Fruit fly (Drosophila melanogaster) whole organism, pupa: ENCODE results near the gene CG9175.

Experiments
- CG10348 ChIP-seq: fragments of 200-800 bp; sonication (Bioruptor generic); IDR thresholded peaks from 2 replicates; pipeline ENCODE4 v1.3.6; 2022; ENCODE audit warnings: missing biosample characterization, missing genetic modification characterization
- CG12605 ChIP-seq: fragments of 200-800 bp; sonication (Bioruptor generic); IDR thresholded peaks from 2 replicates; pipeline ENCODE4 v1.3.6; 2022; ENCODE audit warnings: missing biosample characterization, missing genetic modification characterization
- CG13204 ChIP-seq: fragments of 200-800 bp; sonication (Bioruptor generic); optimal IDR thresholded peaks from 2 replicates; lab custom pipeline; 2018; ENCODE audit warnings: missing biosample characterization, mild to moderate bottlenecking, missing genetic modification characterization, moderate library complexity
- CG14655 ChIP-seq: fragments of 200-800 bp; sonication (Bioruptor generic); optimal IDR thresholded peaks from 3 replicates; lab custom pipeline; 2017; ENCODE audit warnings: mild to moderate bottlenecking, missing biosample characterization, missing genetic modification reagents, missing genetic modification characterization
- CG15710 ChIP-seq: fragments of 200-800 bp; sonication (Bioruptor generic); optimal IDR thresholded peaks from 2 replicates; lab custom pipeline; 2018; ENCODE audit warnings: missing biosample characterization, mild to moderate bottlenecking, missing genetic modification characterization, moderate library complexity
- CG17806 ChIP-seq: fragments of 200-800 bp; sonication (Bioruptor generic); optimal IDR thresholded peaks from 2 replicates; lab custom pipeline; 2018; ENCODE audit warnings: missing biosample characterization, mild to moderate bottlenecking, missing genetic modification characterization, moderate library complexity
- CG32121 ChIP-seq: fragments of 200-800 bp; sonication (Bioruptor generic); IDR thresholded peaks from 2 replicates; pipeline ENCODE4 v1.3.6; 2022; ENCODE audit warnings: missing biosample characterization, missing genetic modification characterization
- CG34367 ChIP-seq: fragments of 200-800 bp; sonication (Bioruptor generic); optimal IDR thresholded peaks from 2 replicates; lab custom pipeline; 2018; ENCODE audit warnings: missing biosample characterization, mild to moderate bottlenecking, missing genetic modification characterization
- CG4496 ChIP-seq: fragments of 200-800 bp; sonication (Bioruptor generic); IDR thresholded peaks from 3 replicates; pipeline ENCODE4 v1.3.6; 2022; ENCODE audit warnings: missing biosample characterization, missing genetic modification characterization
- CG8159 ChIP-seq: fragments of 200-800 bp; sonication (Bioruptor generic); optimal IDR thresholded peaks from 3 replicates; lab custom pipeline; 2018; ENCODE audit warnings: missing biosample characterization, mild to moderate bottlenecking, missing genetic modification characterization, moderate library complexity
- CG8301 ChIP-seq: fragments of 200-800 bp; sonication (Bioruptor generic); optimal IDR thresholded peaks from 2 replicates; lab custom pipeline; 2018; ENCODE audit warnings: missing biosample characterization, mild to moderate bottlenecking, missing genetic modification characterization
- CG9948 ChIP-seq: fragments of 200-800 bp; sonication (Bioruptor generic); optimal IDR thresholded peaks from 2 replicates; lab custom pipeline; 2018; ENCODE audit warnings: missing biosample characterization, mild to moderate bottlenecking, missing genetic modification characterization, moderate library complexity
- D1 ChIP-seq: fragments of 200-800 bp; sonication (Bioruptor generic); optimal IDR thresholded peaks from 2 replicates; lab custom pipeline; 2018; ENCODE audit warnings: missing biosample characterization, mild to moderate bottlenecking, missing genetic modification characterization, moderate library complexity
- EcR ChIP-seq: fragments of 200-800 bp; sonication (Bioruptor generic); optimal IDR thresholded peaks from 3 replicates; lab custom pipeline; 2019; ENCODE audit warnings: missing biosample characterization, missing genetic modification characterization, mild to moderate bottlenecking, moderate library complexity, missing genetic modification reagents
- Ets98B ChIP-seq: fragments of 200-800 bp; sonication (Bioruptor generic); IDR thresholded peaks from 2 replicates; pipeline ENCODE4 v1.3.6; 2022; ENCODE audit warnings: missing biosample characterization, missing genetic modification characterization
- Pif1A ChIP-seq: fragments of 200-800 bp; sonication (Bioruptor generic); optimal IDR thresholded peaks from 3 replicates; lab custom pipeline; 2016; ENCODE audit warnings: missing biosample characterization, missing genetic modification characterization
- Pif1B ChIP-seq: fragments of 200-800 bp; sonication (Bioruptor generic); optimal IDR thresholded peaks from 3 replicates; lab custom pipeline; 2016; ENCODE audit warnings: missing biosample characterization, missing genetic modification characterization
- Snoo ChIP-seq: fragments of 200-800 bp; sonication (Bioruptor generic); optimal IDR thresholded peaks from 3 replicates; lab custom pipeline; 2017; ENCODE audit warnings: missing biosample characterization, mild to moderate bottlenecking, missing genetic modification characterization, inconsistent platforms
- fd96Ca ChIP-seq: fragments of 200-800 bp; sonication (Bioruptor generic); IDR thresholded peaks from 3 replicates; pipeline ENCODE4 v1.3.6; 2022; ENCODE audit warnings: missing biosample characterization, missing genetic modification characterization
- gl ChIP-seq: fragments of 200-800 bp; sonication (Bioruptor generic); optimal IDR thresholded peaks from 2 replicates; lab custom pipeline; 2018; ENCODE audit warnings: missing biosample characterization, mild to moderate bottlenecking, missing genetic modification characterization
- rn ChIP-seq: fragments of 200-800 bp; sonication (Bioruptor generic); IDR thresholded peaks from 2 replicates; pipeline ENCODE4 v1.3.6; 2022; ENCODE audit warnings: missing biosample characterization, missing genetic modification characterization

The CG9175 gene

DNA sequence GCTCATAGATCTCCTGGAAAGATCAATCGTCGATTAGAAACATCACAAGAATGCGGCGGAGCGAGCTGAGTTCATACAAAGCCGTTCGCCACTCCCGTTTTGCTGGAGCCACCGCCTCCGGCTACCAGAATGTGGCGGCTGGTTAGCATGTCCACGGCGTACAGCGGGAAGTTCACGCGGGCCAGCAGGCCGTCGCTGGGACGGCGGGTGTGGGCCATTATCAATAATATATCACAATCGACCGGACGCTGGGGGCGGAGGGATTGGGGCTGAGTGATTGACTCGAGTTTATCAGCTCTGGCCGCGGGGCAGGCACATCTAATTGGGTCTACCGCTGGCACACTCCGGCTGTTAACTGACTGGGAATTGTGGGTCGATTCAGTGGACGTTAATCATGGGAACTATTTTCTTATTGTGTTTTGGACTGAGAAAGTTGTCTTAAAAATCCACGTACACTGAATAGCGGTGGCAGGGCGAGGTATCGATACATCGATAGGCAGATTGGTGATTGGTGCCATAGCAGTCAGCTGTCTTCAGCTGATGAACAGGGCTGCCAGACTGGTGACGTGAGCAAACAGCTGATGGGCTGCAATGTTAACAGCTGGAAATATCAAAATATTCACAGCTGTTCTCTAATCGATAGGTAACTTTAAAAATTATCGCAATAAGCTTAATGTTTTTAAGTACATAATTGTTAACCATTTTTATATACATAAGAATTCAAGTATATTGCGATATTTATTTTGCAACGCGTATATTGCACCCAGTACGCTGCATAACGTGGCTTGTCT is at the start of gene CG9175:
CG9175 (minus strand) TSS at position 488 of the 791 bp plus-strand sequence.
- no peak for TF ChIP-seq CG14655 (GFP tag; lab: Kevin White, UChicago)
- TF ChIP-seq CG17806 (tag; lab: Kevin White, UChicago): no peak
- no peak for TF ChIP-seq CG8159 (tag; lab: Kevin White, UChicago)
- TF ChIP-seq CG9948 (tag; lab: Kevin White, UChicago): no peak
- TF ChIP-seq EcR (GFP tag; lab: Kevin White, UChicago): no peak
- no peak for TF ChIP-seq CG12605
- no peak for TF ChIP-seq Pif1A
- TF ChIP-seq CG15710 (tag; lab: Kevin White, UChicago): no peak
- TF ChIP-seq CG32121 (GFP tag; lab: Robert Waterston, UW): no peak
- TF ChIP-seq gl (tag; lab: Kevin White, UChicago): no peak
- TF ChIP-seq Snoo (tag; lab: Kevin White, UChicago): no peak
- TF ChIP-seq Pif1B (GFP tag; lab: Kevin White, UChicago): no peak
- TF ChIP-seq CG4496 (GFP tag; lab: Robert Waterston, UW): no peak
- no peak for TF ChIP-seq rn (GFP tag; lab: Robert Waterston, UW)
- no peak for TF ChIP-seq CG34367 (tag; lab: Kevin White, UChicago)

dm6 chr2L:6139082-6139481 is 40.3 kb upstream of the CG9175 start, which contains the start of gene CG13991:
TSS of gene CG13991 (plus strand) at chr2L:6139382.
- TF ChIP-seq D1: no peak
- TF ChIP-seq CG15710 (tag; lab: Kevin White, UChicago): no peak
- TF ChIP-seq CG8301 (tag; lab: Kevin White, UChicago): no peak
- TF ChIP-seq CG4496 (GFP tag; lab: Robert Waterston, UW): no peak
- TF ChIP-seq Snoo (tag; lab: Kevin White, UChicago): no peak
- no peak for TF ChIP-seq gl (tag; lab: Kevin White, UChicago)
- no peak for TF ChIP-seq CG12605
- TF ChIP-seq CG34367 (tag; lab: Kevin White, UChicago): no peak
- no peak for TF ChIP-seq CG8159 (tag; lab: Kevin White, UChicago)
- no peak for TF ChIP-seq CG32121 (GFP tag; lab: Robert Waterston, UW)

dm6 chr2L:6130522-6131073 is 31.8 kb upstream of the CG9175 start, which contains the start of the genes B9d2, tctn and CG9222:
TSS of gene B9d2 (minus strand) at chr2L:6130651.
TSS of gene tctn (minus strand) at chr2L:6130651.
TSS of gene CG9222 (plus strand) at chr2L:6131023.
- no peak for TF ChIP-seq CG9948 (tag; lab: Kevin White, UChicago)
- TF ChIP-seq rn (GFP tag; lab: Robert Waterston, UW): no peak

dm6 chr2L:6127478-6127877 is 28.7 kb upstream of the CG9175 start, which contains the start of gene WDR79:
TSS of gene WDR79 (minus strand) at chr2L:6127775.
- TF ChIP-seq Snoo (tag; lab: Kevin White, UChicago) (no peak), rn (GFP tag; lab: Robert Waterston, UW) (no peak), CG14655 (GFP tag; lab: Kevin White, UChicago) (no peak), CG13204 (GFP tag; lab: Kevin White, UChicago) (no peak), EcR (GFP tag; lab: Kevin White, UChicago) (no peak), CG8159 (tag; lab: Kevin White, UChicago) (no peak), CG34367 (tag; lab: Kevin White, UChicago) (no peak), Pif1B (GFP tag; lab: Kevin White, UChicago) (no peak), CG17806 (tag; lab: Kevin White, UChicago) (no peak), CG12605 (no peak), CG15710 (tag; lab: Kevin White, UChicago) (no peak), CG4496 (GFP tag; lab: Robert Waterston, UW) (no peak), CG32121 (GFP tag; lab: Robert Waterston, UW) (no peak), fd96Ca (GFP tag; lab: Robert Waterston, UW) (no peak), Pif1A (no peak), D1 (no peak), CG8301 (tag; lab: Kevin White, UChicago) (no peak), CG9948 (tag; lab: Kevin White, UChicago) (no peak)

- TF ChIP-seq Pif1B (GFP tag; lab: Kevin White, UChicago): no peak
- no peak for TF ChIP-seq fd96Ca (GFP tag; lab: Robert Waterston, UW)
- peak; percentile 38; the same call in 1 of the 2 replicates for TF ChIP-seq CG32121 (GFP tag; lab: Robert Waterston, UW)
- TF ChIP-seq D1: peak; percentile 82
- no peak; the same call in 1 of the 2 replicates for TF ChIP-seq Ets98B (GFP tag; lab: Robert Waterston, UW)
- no peak for TF ChIP-seq EcR (GFP tag; lab: Kevin White, UChicago)
- no peak for TF ChIP-seq rn (GFP tag; lab: Robert Waterston, UW)
- TF ChIP-seq CG8301 (tag; lab: Kevin White, UChicago): no peak
- peak; percentile 60 for TF ChIP-seq CG17806 (tag; lab: Kevin White, UChicago)
- no peak for TF ChIP-seq CG14655 (GFP tag; lab: Kevin White, UChicago)
- TF ChIP-seq CG4496 (GFP tag; lab: Robert Waterston, UW): peak; percentile 79
- TF ChIP-seq gl (tag; lab: Kevin White, UChicago): no peak
- TF ChIP-seq CG13204 (GFP tag; lab: Kevin White, UChicago): no peak
- peak; percentile 59 for TF ChIP-seq CG8159 (tag; lab: Kevin White, UChicago)
- no peak for TF ChIP-seq Pif1A
- TF ChIP-seq CG34367 (tag; lab: Kevin White, UChicago): peak; percentile 41
- TF ChIP-seq CG12605: no peak
- peak; percentile 45 for TF ChIP-seq CG9948 (tag; lab: Kevin White, UChicago)
- TF ChIP-seq CG10348 (GFP tag; lab: Robert Waterston, UW): no peak
- no peak for TF ChIP-seq Snoo (tag; lab: Kevin White, UChicago)
- peak; percentile 54 for TF ChIP-seq CG15710 (tag; lab: Kevin White, UChicago)
Measured at dm6 chr2L:6124815-6125214, 26.0 kb upstream of the CG9175 start, which contains the start of gene Arpc4. TSS of gene Arpc4 (plus strand) at chr2L:6125132.
